Fruit fly (Drosophila melanogaster): ENCODE data around the gene CG31715.

CG31715 gene

dm6 chr2L:10376276-10376675 lies 34.9 kb downstream of the CG31715 start:
- peak in 1 of 2 experiments; percentile 40 for TF ChIP-seq Pdp1 (GFP tag; optimal IDR thresholded peaks at IDR 0.05)
- peak; percentile 90 for TF ChIP-seq ewg (GFP tag; optimal IDR thresholded peaks at IDR 0.05)
- TF ChIP-seq Trl (optimal IDR thresholded peaks at IDR 0.05): no peak
- TF ChIP-seq Trl (GFP tag; optimal IDR thresholded peaks at IDR 0.05): peak; percentile 1
- TF ChIP-seq cg (GFP tag; optimal IDR thresholded peaks at IDR 0.05): peak; percentile 65
- no peak for TF ChIP-seq kni (GFP tag; optimal IDR thresholded peaks at IDR 0.05)
- TF ChIP-seq Deaf1 (tag; optimal IDR thresholded peaks at IDR 0.05): peak; percentile 83
- peak in 1 of 2 experiments; percentile 8 for TF ChIP-seq Dfd (GFP tag; optimal IDR thresholded peaks at IDR 0.05)
- TF ChIP-seq chn (GFP tag; optimal IDR thresholded peaks at IDR 0.05): no peak

dm6 chr2L:10378631-10379030 lies 37.2 kb downstream of the CG31715 start:
- TF ChIP-seq CG3407 (GFP tag; optimal IDR thresholded peaks at IDR 0.05) (no peak), pan (optimal IDR thresholded peaks at IDR 0.05) (no peak), pan (GFP tag; optimal IDR thresholded peaks at IDR 0.05 in 1 of 2, IDR thresholded peaks at IDR 0.05 in 1 of 2) (peak in 1 of 2 experiments; percentile 17), Ets65A (GFP tag) (peak; percentile 88), Med (GFP tag) (peak; percentile 63), dm (GFP tag; optimal IDR thresholded peaks at IDR 0.05) (no peak)

dm6 chr2L:10379865-10380264 lies 38.4 kb downstream of the CG31715 start, which contains the start of gene gny:
TSS of gene gny (plus strand) at chr2L:10380103.
- TF ChIP-seq sqz (GFP tag; optimal IDR thresholded peaks at IDR 0.05) (no peak), Stat92E (GFP tag; optimal IDR thresholded peaks at IDR 0.05) (no peak), CG6854 (GFP tag; optimal IDR thresholded peaks at IDR 0.05) (no peak), CG3726 (GFP tag; IDR thresholded peaks at IDR 0.05) (no peak), CG16813 (GFP tag; IDR thresholded peaks at IDR 0.05; ENCODE audit: partially characterized antibody) (peak; percentile 39; the same call in 2 of the 3 replicates), CG9797 (GFP tag; optimal IDR thresholded peaks at IDR 0.05) (peak; percentile 11), NFAT (GFP tag; IDR thresholded peaks at IDR 0.05) (no peak), esg (GFP tag; conservative IDR thresholded peaks at IDR 0.05) (no peak), pfk (GFP tag; optimal IDR thresholded peaks at IDR 0.05) (peak; percentile 97), sens-2 (GFP tag; IDR thresholded peaks at IDR 0.05) (no peak), HLHmδ (GFP tag; optimal IDR thresholded peaks at IDR 0.05) (no peak), HmgD (GFP tag; optimal IDR thresholded peaks at IDR 0.05) (peak; percentile 39), Ets97D (GFP tag; optimal IDR thresholded peaks at IDR 0.05) (peak; percentile 26), HLH4C (GFP tag; IDR thresholded peaks at IDR 0.05; ENCODE audit: partially characterized antibody) (peak; percentile 49; the same call in 2 of the 3 replicates), gfzf (GFP tag; optimal IDR thresholded peaks at IDR 0.05) (peak; percentile 19), Hey (tag; optimal IDR thresholded peaks at IDR 0.05) (no peak), CG1529 (GFP tag; optimal IDR thresholded peaks at IDR 0.05) (no peak), chinmo (GFP tag; IDR thresholded peaks at IDR 0.05; ENCODE audit: partially characterized antibody) (0 out of 4 replicates have a peak, but pooled peaks have one; percentile 25), ranshi (GFP tag; IDR thresholded peaks at IDR 0.05) (no peak), Scr (GFP tag; IDR thresholded peaks at IDR 0.05; ENCODE audit: partially characterized antibody) (peak; percentile 29), Myb (GFP tag; optimal IDR thresholded peaks at IDR 0.05) (peak; percentile 82), row (GFP tag; IDR thresholded peaks at IDR 0.05) (peak; percentile 26; the same call in 1 of the 3 replicates), Sry-δ (GFP tag; optimal IDR thresholded peaks at IDR 0.05) (peak; percentile 87), CG12769 (tag; optimal IDR thresholded peaks at IDR 0.05) (no peak), YL-1 (GFP tag; optimal IDR thresholded peaks at IDR 0.05) (peak; percentile 40), CoRest (tag; optimal IDR thresholded peaks at IDR 0.05) (peak; percentile 20), D19A (tag; optimal IDR thresholded peaks at IDR 0.05) (no peak), Bgb (GFP tag; IDR thresholded peaks at IDR 0.05; ENCODE audit: partially characterized antibody) (peak; percentile 38; the same call in 1 of the 2 replicates), dimm (GFP tag; IDR thresholded peaks at IDR 0.05) (no peak), fru (optimal IDR thresholded peaks at IDR 0.05) (no peak), Mrtf (GFP tag; IDR thresholded peaks at IDR 0.05) (no peak), CG8089 (GFP tag; optimal IDR thresholded peaks at IDR 0.05) (no peak), ewg (GFP tag; optimal IDR thresholded peaks at IDR 0.05) (no peak), CG30020 (tag; optimal IDR thresholded peaks at IDR 0.05) (peak; percentile 97)
